Worm (Caenorhabditis elegans): ENCODE results near the gene oat-1.

The oat-1 gene

DNA sequence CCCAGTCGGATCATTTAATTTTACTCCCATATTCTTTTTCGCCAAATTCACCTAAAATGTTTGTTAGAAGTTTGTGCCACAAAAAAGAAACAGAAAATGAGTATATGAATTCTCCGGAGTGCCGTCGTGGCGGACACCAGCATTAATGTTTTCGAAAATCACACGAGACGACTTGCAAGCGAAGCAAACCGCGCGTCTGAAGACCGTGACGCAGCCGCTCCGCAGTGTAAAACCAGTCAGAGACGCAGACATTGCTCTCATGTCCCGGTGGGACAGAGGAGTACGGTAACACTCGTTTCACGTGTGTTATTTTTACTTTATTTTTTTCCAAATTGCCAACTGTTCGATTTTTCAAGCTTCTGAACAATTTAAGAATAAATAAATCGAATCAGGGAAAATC, 39.7 kb downstream of the oat-1 start, which contains the start of the genes T26A8.4 and pdtf-1 (continued):
- TF ChIP-seq efl-1 (GFP tag; optimal IDR thresholded peaks at IDR 0.05) (peak; percentile 60), bed-2 (GFP tag; IDR thresholded peaks at IDR 0.05) (no peak), hlh-26 (GFP tag; conservative IDR thresholded peaks at IDR 0.05) (no peak), C06A6.2 (GFP tag; conservative IDR thresholded peaks at IDR 0.05) (peak; percentile 83), unc-62 (GFP tag; optimal IDR thresholded peaks at IDR 0.05) (peak; percentile 73), ztf-28 (GFP tag; IDR thresholded peaks at IDR 0.05) (0 out of 2 replicates have a peak, but pooled peaks have one; percentile 78), ztf-22 (GFP tag; optimal IDR thresholded peaks at IDR 0.05) (peak; percentile 23), ceh-79 (tag; optimal IDR thresholded peaks at IDR 0.05) (no peak), let-607 (tag; optimal IDR thresholded peaks at IDR 0.05) (peak; percentile 87 to 88), snpc-1.1 (tag; optimal IDR thresholded peaks at IDR 0.05; ENCODE audit: insufficient read depth) (peak; percentile 80), nfya-2 (GFP tag; IDR thresholded peaks at IDR 0.05) (no peak), Y53G8AR.9 (GFP tag; conservative IDR thresholded peaks at IDR 0.05) (peak; percentile 60; the same call in 1 of the 2 replicates), F37B4.10 (GFP tag; IDR thresholded peaks at IDR 0.05) (no peak), dpl-1 (GFP tag; optimal IDR thresholded peaks at IDR 0.05) (peak; percentile 60), F57A8.1 (GFP tag; optimal IDR thresholded peaks at IDR 0.05) (peak; percentile 1), dox-1 (GFP tag; IDR thresholded peaks at IDR 0.05) (peak; percentile 92), hlh-12 (tag; optimal IDR thresholded peaks at IDR 0.05) (no peak), snpc-1.3 (tag; optimal IDR thresholded peaks at IDR 0.05; ENCODE audit: insufficient read depth) (peak; percentile 83), ceh-58 (GFP tag; IDR thresholded peaks at IDR 0.05) (no peak), F22D6.2 (tag; optimal IDR thresholded peaks at IDR 0.05) (no peak), ceh-40 (GFP tag; IDR thresholded peaks at IDR 0.05) (no peak), lsy-27 (tag; optimal IDR thresholded peaks at IDR 0.05; ENCODE audit: borderline replicate concordance, insufficient read depth) (no peak), rpc-1 (optimal IDR thresholded peaks at IDR 0.05) (peak; percentile 15), rpc-1 (tag; optimal IDR thresholded peaks at IDR 0.05) (no peak), nhr-179 (tag; optimal IDR thresholded peaks at IDR 0.05) (no peak), zim-3 (tag; optimal IDR thresholded peaks at IDR 0.05) (peak; percentile 9), mel-28 (tag; optimal IDR thresholded peaks at IDR 0.05; ENCODE audit: borderline replicate concordance) (no peak), sea-2 (GFP tag; IDR thresholded peaks at IDR 0.05) (0 out of 2 replicates have a peak, but pooled peaks have one; percentile 26), tlf-1 (GFP tag; optimal IDR thresholded peaks at IDR 0.05) (peak; percentile 93), snpc-4 (GFP tag; optimal IDR thresholded peaks at IDR 0.05) (peak; percentile 60), snpc-4 (tag; optimal IDR thresholded peaks at IDR 0.05) (peak; percentile 81 to 93 (median 88)), B0035.1 (tag; optimal IDR thresholded peaks at IDR 0.05) (peak; percentile 51), F33H1.4 (GFP tag; IDR thresholded peaks at IDR 0.05) (peak; percentile 97), Y67H2A.10 (GFP tag; conservative IDR thresholded peaks at IDR 0.05) (peak; percentile 88; the same call in 1 of the 2 replicates), mxl-1 (tag; optimal IDR thresholded peaks at IDR 0.05) (no peak), lir-1 (GFP tag; conservative IDR thresholded peaks at IDR 0.05) (peak; percentile 86), ztf-18 (tag; optimal IDR thresholded peaks at IDR 0.05) (peak; percentile 17), madf-6 (GFP tag; IDR thresholded peaks at IDR 0.05) (peak; percentile 84), nfya-1 (tag; optimal IDR thresholded peaks at IDR 0.05; ENCODE audit: borderline replicate concordance, insufficient read depth) (no peak), tbp1 (GFP tag; optimal IDR thresholded peaks at IDR 0.05) (peak; percentile 74), mes-4 (tag; optimal IDR thresholded peaks at IDR 0.05) (no peak), ZK185.1 (tag; optimal IDR thresholded peaks at IDR 0.05; ENCODE audit: poor library complexity, severe bottlenecking) (peak; percentile 89), hrde-1 (tag; optimal IDR thresholded peaks at IDR 0.05; ENCODE audit: borderline replicate concordance) (no peak), Y56A3A.18 (GFP tag; IDR thresholded peaks at IDR 0.05) (0 out of 2 replicates have a peak, but pooled peaks have one; percentile 62), madf-10 (tag; optimal IDR thresholded peaks at IDR 0.05) (peak; percentile 69), repo-1 (tag; optimal IDR thresholded peaks at IDR 0.05) (peak; percentile 60), hmg-1.2 (GFP tag; IDR thresholded peaks at IDR 0.05) (peak; percentile 91), ama-1 (optimal IDR thresholded peaks at IDR 0.05) (peak; percentile 68), ama-1 (GFP tag; optimal IDR thresholded peaks at IDR 0.05) (no peak)

All from whole organism, young adult.